Worm (Caenorhabditis elegans) whole organism, L4 larva: ENCODE measurements around the gene T03E6.8.
A peak's percentile ranks its signal among the peaks of the same experiment; 100 is the strongest.

ENCODE experiments used
- F10B5.3 ChIP-seq: sonication (generic microtip); optimal IDR thresholded peaks from 2 replicates; lab custom pipeline; 2016; ENCODE audit warnings: mild to moderate bottlenecking, missing genetic modification characterization, missing compliant biosample characterization
- F26F4.8 ChIP-seq: fragments of 200-800 bp; sonication (Bioruptor generic); conservative IDR thresholded peaks from 2 replicates; pipeline ENCODE4 v1.3.6; 2022; ENCODE audit warnings: missing genetic modification characterization, missing compliant biosample characterization
- F37D6.2 ChIP-seq: sonication (generic microtip); optimal IDR thresholded peaks from 2 replicates; lab custom pipeline; 2016; ENCODE audit warnings: mild to moderate bottlenecking, missing genetic modification characterization, missing compliant biosample characterization
- F44E2.7 ChIP-seq: fragments of 200-800 bp; sonication (Bioruptor generic); IDR thresholded peaks from 2 replicates; pipeline ENCODE4 v2.1.2; 2022; ENCODE audit warnings: missing genetic modification characterization, missing compliant biosample characterization
- T20F7.1 ChIP-seq: fragments of 200-800 bp; sonication (Bioruptor generic); optimal IDR thresholded peaks from 2 replicates; lab custom pipeline; 2018; ENCODE audit warnings: mild to moderate bottlenecking, missing genetic modification characterization, missing compliant biosample characterization
- Y105C5A.15 ChIP-seq: fragments of 200-800 bp; sonication (Bioruptor generic); IDR thresholded peaks from 2 replicates; pipeline ENCODE4 v1.3.6; 2022; ENCODE audit warnings: missing genetic modification characterization, missing compliant biosample characterization
- arid-1 ChIP-seq: fragments of 200-800 bp; sonication (Bioruptor generic); conservative IDR thresholded peaks from 2 replicates; pipeline ENCODE4 v1.3.6; 2022; ENCODE audit warnings: missing genetic modification reagents, missing genetic modification characterization, missing compliant biosample characterization
- ceh-32 ChIP-seq: sonication (generic microtip); optimal IDR thresholded peaks from 2 replicates; lab custom pipeline; 2016; ENCODE audit warnings: mild to moderate bottlenecking, missing genetic modification characterization, missing compliant biosample characterization; ENCODE audit not compliant: poor library complexity
- ceh-62 ChIP-seq: sonication (generic microtip); optimal IDR thresholded peaks from 2 replicates; lab custom pipeline; 2017; ENCODE audit warnings: missing biosample characterization, missing genetic modification characterization
- ceh-82 ChIP-seq: sonication (generic microtip); optimal IDR thresholded peaks from 2 replicates; lab custom pipeline; 2017; ENCODE audit warnings: missing biosample characterization, missing genetic modification characterization
- daf-12 ChIP-seq: fragments of 150-350 bp; optimal IDR thresholded peaks from 2 replicates; lab custom pipeline; 2014; ENCODE audit warnings: missing biosample characterization, missing genetic modification reagents, missing genetic modification characterization
- daf-16 ChIP-seq, 3 experiments: sonication (generic microtip); optimal IDR thresholded peaks; 2 replicates each; lab custom pipeline; 2016 to 2017; ENCODE audit warnings: missing genetic modification characterization in 3 of 3, missing genetic modification reagents in 3 of 3, mild to moderate bottlenecking in 2 of 3, missing compliant biosample characterization in 2 of 3, missing biosample characterization in 1 of 3, moderate library complexity in 1 of 3
- daf-19 ChIP-seq: fragments of 200-800 bp; sonication (Bioruptor generic); conservative IDR thresholded peaks from 2 replicates; pipeline ENCODE4 v1.3.6; 2022; ENCODE audit warnings: missing genetic modification characterization, missing compliant biosample characterization
- dmd-6 ChIP-seq: fragments of 200-800 bp; sonication (Bioruptor generic); IDR thresholded peaks from 2 replicates; pipeline ENCODE4 v1.3.6; 2022; ENCODE audit warnings: missing genetic modification reagents, missing genetic modification characterization, missing compliant biosample characterization
- dmd-8 ChIP-seq: fragments of 200-800 bp; sonication (Bioruptor generic); IDR thresholded peaks from 2 replicates; pipeline ENCODE4 v1.3.6; 2022; ENCODE audit warnings: missing genetic modification characterization, missing compliant biosample characterization
- dmd-9 ChIP-seq: fragments of 200-800 bp; sonication (Bioruptor generic); IDR thresholded peaks from 2 replicates; pipeline ENCODE4 v1.3.6; 2022; ENCODE audit warnings: missing genetic modification reagents, missing genetic modification characterization, missing compliant biosample characterization
- dpl-1 ChIP-seq: fragments of 150-350 bp; optimal IDR thresholded peaks from 2 replicates; lab custom pipeline; 2014; ENCODE audit warnings: missing biosample characterization, missing genetic modification reagents, missing genetic modification characterization
- duxl-1 ChIP-seq: sonication (generic microtip); optimal IDR thresholded peaks from 2 replicates; lab custom pipeline; 2016; ENCODE audit warnings: mild to moderate bottlenecking, missing genetic modification characterization, moderate library complexity, missing compliant biosample characterization; ENCODE audit not compliant: poor library complexity
- lim-7 ChIP-seq: fragments of 200-800 bp; sonication (Bioruptor generic); IDR thresholded peaks from 2 replicates; pipeline ENCODE4 v1.3.6; 2022; ENCODE audit warnings: missing genetic modification characterization, missing compliant biosample characterization
- lin-1 ChIP-seq: fragments of 200-800 bp; sonication (Bioruptor generic); IDR thresholded peaks from 2 replicates; pipeline ENCODE4 v1.3.6; 2022; ENCODE audit warnings: missing genetic modification reagents, missing genetic modification characterization, missing compliant biosample characterization
- lsy-2 ChIP-seq, 2 experiments: fragments of 150-350 bp in 1 of 2; sonication (generic microtip) in 1 of 2; optimal IDR thresholded peaks; 2 replicates each; lab custom pipeline; 2014 to 2017; ENCODE audit warnings: missing biosample characterization in 2 of 2, missing genetic modification characterization in 2 of 2
- madf-9 ChIP-seq: fragments of 200-800 bp; sonication (Bioruptor generic); conservative IDR thresholded peaks from 2 replicates; pipeline ENCODE4 v1.3.6; 2022; ENCODE audit warnings: missing genetic modification reagents, missing genetic modification characterization, missing compliant biosample characterization
- mdl-1 ChIP-seq, 2 experiments: fragments of 150-350 bp in 1 of 2; sonication (generic microtip) in 1 of 2; optimal IDR thresholded peaks; 2 replicates each; lab custom pipeline; 2014 to 2017; ENCODE audit warnings: missing biosample characterization in 2 of 2, missing genetic modification characterization in 2 of 2
- nhr-28 ChIP-seq: fragments of 150-350 bp; optimal IDR thresholded peaks from 2 replicates; lab custom pipeline; 2014; ENCODE audit warnings: missing biosample characterization, missing genetic modification characterization
- nhr-41 ChIP-seq: fragments of 200-800 bp; sonication (Bioruptor generic); IDR thresholded peaks from 2 replicates; pipeline ENCODE4 v1.3.6; 2022; ENCODE audit warnings: missing genetic modification reagents, missing genetic modification characterization, missing compliant biosample characterization
- pha-4 ChIP-seq, 2 experiments: fragments of 150-350 bp in 1 of 2; fragments of 200-800 bp in 1 of 2; sonication (Bioruptor generic) in 1 of 2; IDR thresholded peaks in 1 of 2; optimal IDR thresholded peaks in 1 of 2; 2 replicates each; pipeline versions ENCODE4 v1.3.6 to Lab custom; 2014 to 2022; ENCODE audit warnings: missing genetic modification characterization in 2 of 2, missing genetic modification reagents in 2 of 2, missing biosample characterization in 1 of 2, missing compliant biosample characterization in 1 of 2
- php-3 ChIP-seq: fragments of 200-800 bp; sonication (Bioruptor generic); IDR thresholded peaks from 2 replicates; pipeline ENCODE4 v1.3.6; 2022; ENCODE audit warnings: missing genetic modification reagents, missing genetic modification characterization, missing compliant biosample characterization
- saeg-2 ChIP-seq: fragments of 200-800 bp; sonication (Bioruptor generic); IDR thresholded peaks from 2 replicates; pipeline ENCODE4 v1.3.6; 2022; ENCODE audit warnings: missing genetic modification reagents, missing genetic modification characterization, missing compliant biosample characterization
- sdz-12 ChIP-seq: fragments of 200-800 bp; sonication (Bioruptor generic); optimal IDR thresholded peaks from 2 replicates; lab custom pipeline; 2018; ENCODE audit warnings: mild to moderate bottlenecking, missing genetic modification characterization, missing compliant biosample characterization
- snpc-4 ChIP-seq: fragments of 150-350 bp; optimal IDR thresholded peaks from 2 replicates; lab custom pipeline; 2014; ENCODE audit warnings: missing biosample characterization, missing genetic modification characterization
- spr-1 ChIP-seq: sonication (generic microtip); optimal IDR thresholded peaks from 2 replicates; lab custom pipeline; 2016; ENCODE audit warnings: mild to moderate bottlenecking, missing genetic modification characterization, missing compliant biosample characterization
- unc-62 ChIP-seq, 3 experiments: fragments of 150-350 bp in 1 of 3; sonication (generic microtip); optimal IDR thresholded peaks in 2 of 3; peaks in 1 of 3; 1 replicate in 1 of 3; 2 replicates in 2 of 3; lab custom pipeline; 2014 to 2017; ENCODE audit warnings: missing biosample characterization in 3 of 3, missing genetic modification characterization in 3 of 3, missing genetic modification reagents in 3 of 3, missing genotype in 1 of 3
- vab-7 ChIP-seq: fragments of 200-800 bp; sonication (Bioruptor generic); IDR thresholded peaks from 2 replicates; pipeline ENCODE4 v1.3.6; 2022; ENCODE audit warnings: missing genetic modification reagents, missing genetic modification characterization, missing compliant biosample characterization
- zfp-3 ChIP-seq: fragments of 200-800 bp; sonication (Bioruptor generic); conservative IDR thresholded peaks from 2 replicates; pipeline ENCODE4 v1.3.6; 2022; ENCODE audit warnings: missing genetic modification reagents, missing genetic modification characterization, missing compliant biosample characterization

Gene T03E6.8

DNA sequence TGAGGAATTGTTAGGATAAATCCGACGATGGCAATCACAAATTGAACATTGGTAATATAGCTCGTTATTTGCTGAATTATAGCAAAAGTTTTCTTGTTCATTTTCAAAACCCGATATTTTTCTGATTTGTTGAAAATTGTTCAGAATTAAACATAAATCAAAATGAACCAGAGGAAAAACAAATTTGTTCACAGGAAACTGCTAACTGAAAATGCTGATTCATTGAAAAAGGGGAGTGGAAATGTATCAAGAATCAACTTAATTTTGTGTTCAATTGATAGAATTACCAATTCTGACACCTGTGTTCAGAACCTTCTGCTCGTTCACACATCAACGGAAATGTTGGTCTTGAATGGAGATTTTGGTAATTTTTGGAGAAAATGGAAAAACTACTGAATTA lies 40.6 kb upstream of the T03E6.8 start, which contains the start of gene srw-77:
Gene srw-77 (minus strand): TSS at position 101 of the 400 bp plus-strand sequence.
- no peak for TF ChIP-seq ceh-82 (tag; lab: Kevin White, UChicago)
- no peak for TF ChIP-seq madf-9 (GFP tag; lab: Robert Waterston, UW)
- TF ChIP-seq Y105C5A.15: no peak
- no peak for TF ChIP-seq F10B5.3 (tag; lab: Kevin White, UChicago)
- no peak for TF ChIP-seq pha-4 (GFP tag; IDR thresholded peaks at IDR 0.05; lab: Robert Waterston, UW)
- no peak for TF ChIP-seq pha-4 (tag; optimal IDR thresholded peaks at IDR 0.05; lab: Kevin White, UChicago)
- TF ChIP-seq unc-62 (GFP tag; optimal IDR thresholded peaks at IDR 0.05 in 1 of 2; lab: Kevin White, UChicago): no peak
- TF ChIP-seq unc-62 (tag; optimal IDR thresholded peaks at IDR 0.05; lab: Kevin White, UChicago): no peak
- no peak for TF ChIP-seq F26F4.8 (GFP tag; lab: Robert Waterston, UW)
- TF ChIP-seq lsy-2 (tag; optimal IDR thresholded peaks at IDR 0.05; lab: Kevin White, UChicago): no peak
- TF ChIP-seq saeg-2 (GFP tag; lab: Robert Waterston, UW): no peak
- TF ChIP-seq lin-1 (GFP tag; lab: Robert Waterston, UW): no peak
- no peak for TF ChIP-seq dpl-1 (GFP tag; lab: Kevin White, UChicago)
- TF ChIP-seq spr-1 (tag; lab: Kevin White, UChicago): no peak
- TF ChIP-seq ceh-62 (tag; lab: Kevin White, UChicago): no peak
- TF ChIP-seq dmd-9: no peak
- no peak for TF ChIP-seq snpc-4 (tag; lab: Kevin White, UChicago)
- no peak for TF ChIP-seq ceh-32 (tag; lab: Kevin White, UChicago)
- no peak for TF ChIP-seq vab-7 (GFP tag; lab: Robert Waterston, UW)
- TF ChIP-seq F37D6.2: no peak
- TF ChIP-seq daf-12: no peak
- TF ChIP-seq, all 104 proteins: peak for 0

DNA sequence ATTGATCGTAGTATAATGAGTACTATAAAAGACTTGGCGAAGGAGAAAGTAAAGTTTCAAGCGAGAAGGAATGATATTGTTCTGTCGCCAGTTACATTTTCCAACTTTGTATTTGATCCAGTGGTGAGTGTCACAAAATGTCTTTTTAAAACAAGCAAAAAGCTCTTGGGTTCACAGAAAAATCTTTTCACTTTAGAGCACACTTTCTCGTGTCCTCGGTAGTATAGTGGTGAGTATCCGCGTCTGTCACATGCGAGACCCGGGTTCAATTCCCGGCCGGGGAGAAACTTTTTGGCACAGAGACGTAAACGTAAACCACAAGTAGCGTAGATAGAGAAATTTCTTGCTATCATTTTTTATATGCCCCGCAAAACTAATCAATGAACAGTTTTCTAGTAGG lies 37.4 kb upstream of the T03E6.8 start:
- TF ChIP-seq lim-7 (GFP tag; lab: Robert Waterston, UW) (peak; percentile 74), dmd-6 (GFP tag; lab: Robert Waterston, UW) (peak; percentile 43; the same call in 1 of the 2 replicates), Y105C5A.15 (no peak), lin-1 (GFP tag; lab: Robert Waterston, UW) (0 out of 2 replicates have a peak, but pooled peaks have one; percentile 12), daf-16 (GFP tag; optimal IDR thresholded peaks at IDR 0.05; lab: Kevin White, UChicago) (no peak), daf-16 (tag; optimal IDR thresholded peaks at IDR 0.05; lab: Kevin White, UChicago) (peak; percentile 42), dmd-8 (GFP tag; lab: Robert Waterston, UW) (peak; percentile 81; the same call in 1 of the 2 replicates), nhr-41 (GFP tag; lab: Robert Waterston, UW) (0 out of 2 replicates have a peak, but pooled peaks have one; percentile 10), arid-1 (0 out of 2 replicates have a peak, but pooled peaks have one; percentile 21), daf-19 (GFP tag; lab: Robert Waterston, UW) (peak; percentile 69), sdz-12 (GFP tag; lab: Kevin White, UChicago) (no peak), nhr-28 (tag; lab: Kevin White, UChicago) (no peak), T20F7.1 (GFP tag; lab: Kevin White, UChicago) (no peak), F44E2.7 (0 out of 2 replicates have a peak, but pooled peaks have one; percentile 48), zfp-3 (GFP tag; lab: Robert Waterston, UW) (0 out of 2 replicates have a peak, but pooled peaks have one; percentile 38), duxl-1 (peak; percentile 74), php-3 (peak; percentile 30; the same call in 1 of the 2 replicates)
- TF ChIP-seq, all 104 proteins: peak for 12

DNA sequence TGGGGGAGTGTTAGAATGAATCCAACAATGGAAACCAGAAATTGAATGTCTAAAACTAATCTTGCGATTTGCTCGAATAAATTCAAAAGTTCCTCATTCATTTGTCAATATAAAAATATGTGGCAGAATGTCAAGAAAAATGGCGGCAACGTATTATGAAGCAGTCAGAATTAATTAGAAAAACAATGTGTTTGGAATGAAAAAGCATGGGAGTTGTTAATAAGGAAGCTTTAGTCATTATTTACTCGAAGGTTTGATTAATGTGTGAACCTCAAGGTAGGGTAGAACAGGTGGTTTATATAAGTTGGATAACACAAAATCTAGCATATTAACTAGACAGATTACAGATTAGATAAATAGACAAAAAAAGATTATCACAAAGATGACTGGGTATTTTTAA lies 35.2 kb upstream of the T03E6.8 start, which contains the start of gene srw-76:
Gene srw-76 (minus strand): TSS at position 101 of the 400 bp plus-strand sequence.
- TF ChIP-seq php-3 (no peak), mdl-1 (tag; optimal IDR thresholded peaks at IDR 0.05; lab: Kevin White, UChicago) (no peak), daf-16 (GFP tag; optimal IDR thresholded peaks at IDR 0.05; lab: Kevin White, UChicago) (no peak), daf-16 (tag; optimal IDR thresholded peaks at IDR 0.05; lab: Kevin White, UChicago) (no peak)
